Worm (Caenorhabditis elegans) whole organism, late embryonic: Measurements from ENCODE around the gene ctg-2.

Experiments used
- C08G9.2 ChIP-seq: sonication (generic microtip); optimal IDR thresholded peaks from 2 replicates; lab custom pipeline; 2016; ENCODE audit warnings: mild to moderate bottlenecking, missing genetic modification characterization, moderate library complexity, missing compliant biosample characterization
- F13H6.1 ChIP-seq: sonication (generic microtip); optimal IDR thresholded peaks from 2 replicates; lab custom pipeline; 2016; ENCODE audit warnings: missing genetic modification characterization, missing compliant biosample characterization
- K02D7.2 ChIP-seq: sonication (generic microtip); optimal IDR thresholded peaks from 2 replicates; lab custom pipeline; 2017; ENCODE audit warnings: mild to moderate bottlenecking, missing genetic modification characterization, missing compliant biosample characterization
- K09A11.1 ChIP-seq: sonication (generic microtip); optimal IDR thresholded peaks from 2 replicates; lab custom pipeline; 2017; ENCODE audit warnings: antibody characterized with exemption, mild to moderate bottlenecking, missing genetic modification characterization, missing compliant biosample characterization; ENCODE audit not compliant: insufficient read depth
- T23F11.4 ChIP-seq: fragments of 200-800 bp; sonication (Bioruptor generic); optimal IDR thresholded peaks from 2 replicates; lab custom pipeline; 2018; ENCODE audit warnings: mild to moderate bottlenecking, missing genetic modification characterization, missing compliant biosample characterization
- ahr-1 ChIP-seq: sonication (generic microtip); optimal IDR thresholded peaks from 2 replicates; lab custom pipeline; 2016; ENCODE audit warnings: missing genetic modification characterization, missing compliant biosample characterization
- ama-1 ChIP-seq: fragments of 150-350 bp; optimal IDR thresholded peaks from 2 replicates; lab custom pipeline; 2014
- ceh-14 ChIP-seq: sonication (generic microtip); optimal IDR thresholded peaks from 2 replicates; lab custom pipeline; 2016; ENCODE audit warnings: missing genotype, missing genetic modification characterization, missing compliant biosample characterization
- ceh-18 ChIP-seq: sonication (generic microtip); optimal IDR thresholded peaks from 2 replicates; lab custom pipeline; 2016; ENCODE audit warnings: missing genetic modification characterization, missing compliant biosample characterization
- ceh-2 ChIP-seq: sonication (generic microtip); optimal IDR thresholded peaks from 2 replicates; lab custom pipeline; 2016; ENCODE audit warnings: missing genotype, missing genetic modification characterization, missing compliant biosample characterization
- ceh-22 ChIP-seq: sonication (generic microtip); optimal IDR thresholded peaks from 2 replicates; lab custom pipeline; 2017; ENCODE audit warnings: missing biosample characterization, missing genetic modification characterization
- ceh-24 ChIP-seq: sonication (generic microtip); optimal IDR thresholded peaks from 2 replicates; lab custom pipeline; 2016; ENCODE audit warnings: mild to moderate bottlenecking, missing genetic modification characterization, missing compliant biosample characterization
- ceh-30 ChIP-seq: fragments of 150-350 bp; optimal IDR thresholded peaks from 2 replicates; lab custom pipeline; 2014; ENCODE audit warnings: missing biosample characterization, missing genetic modification characterization
- ceh-31 ChIP-seq: sonication (generic microtip); optimal IDR thresholded peaks from 2 replicates; lab custom pipeline; 2016; ENCODE audit warnings: missing genetic modification characterization, missing compliant biosample characterization
- ceh-45 ChIP-seq: fragments of 200-800 bp; sonication (Bioruptor generic); IDR thresholded peaks from 2 replicates; pipeline ENCODE4 v1.3.6; 2022; ENCODE audit warnings: missing genetic modification reagents, missing genetic modification characterization, missing compliant biosample characterization
- dmd-4 ChIP-seq: sonication (generic microtip); optimal IDR thresholded peaks from 2 replicates; lab custom pipeline; 2016; ENCODE audit warnings: borderline replicate concordance, missing genetic modification characterization, missing compliant biosample characterization
- dve-1 ChIP-seq: sonication (generic microtip); optimal IDR thresholded peaks from 2 replicates; lab custom pipeline; 2017; ENCODE audit warnings: antibody characterized with exemption, mild to moderate bottlenecking, missing genetic modification characterization, missing compliant biosample characterization
- elt-2 ChIP-seq: sonication (generic microtip); optimal IDR thresholded peaks from 2 replicates; lab custom pipeline; 2016; ENCODE audit warnings: missing genetic modification reagents, missing genetic modification characterization, missing compliant biosample characterization
- ets-4 ChIP-seq: sonication (generic microtip); optimal IDR thresholded peaks from 2 replicates; lab custom pipeline; 2016; ENCODE audit warnings: missing genetic modification characterization, missing compliant biosample characterization
- fax-1 ChIP-seq: sonication (generic microtip); optimal IDR thresholded peaks from 2 replicates; lab custom pipeline; 2016; ENCODE audit warnings: missing genotype, missing genetic modification characterization, missing compliant biosample characterization
- fkh-10 ChIP-seq: fragments of 150-350 bp; optimal IDR thresholded peaks from 2 replicates; lab custom pipeline; 2014; ENCODE audit warnings: missing biosample characterization, missing genetic modification reagents, missing genetic modification characterization
- fkh-6 ChIP-seq: sonication (generic microtip); optimal IDR thresholded peaks from 2 replicates; lab custom pipeline; 2016; ENCODE audit warnings: missing genetic modification characterization, missing compliant biosample characterization
- gmeb-2 ChIP-seq: sonication (generic microtip); optimal IDR thresholded peaks from 2 replicates; lab custom pipeline; 2016; ENCODE audit warnings: missing genetic modification characterization, inconsistent platforms, missing compliant biosample characterization
- hlh-13 ChIP-seq: fragments of 200-800 bp; sonication (Bioruptor generic); optimal IDR thresholded peaks from 2 replicates; lab custom pipeline; 2018; ENCODE audit warnings: mild to moderate bottlenecking, missing genetic modification characterization, missing compliant biosample characterization
- hlh-30 ChIP-seq: sonication (generic microtip); optimal IDR thresholded peaks from 2 replicates; lab custom pipeline; 2017; ENCODE audit warnings: antibody characterized with exemption, missing genetic modification characterization, missing compliant biosample characterization; ENCODE audit not compliant: insufficient read depth
- hlh-8 ChIP-seq: sonication (generic microtip); optimal IDR thresholded peaks from 2 replicates; lab custom pipeline; 2016; ENCODE audit warnings: missing genotype, missing genetic modification characterization, missing compliant biosample characterization
- lim-6 ChIP-seq: sonication (generic microtip); optimal IDR thresholded peaks from 2 replicates; lab custom pipeline; 2016; ENCODE audit warnings: missing genetic modification characterization, missing compliant biosample characterization
- lin-11 ChIP-seq: fragments of 200-800 bp; sonication (Bioruptor generic); optimal IDR thresholded peaks from 2 replicates; lab custom pipeline; 2018; ENCODE audit warnings: mild to moderate bottlenecking, missing genetic modification characterization, missing compliant biosample characterization
- madf-2 ChIP-seq: sonication (generic microtip); optimal IDR thresholded peaks from 2 replicates; lab custom pipeline; 2017; ENCODE audit warnings: missing genetic modification characterization, missing compliant biosample characterization
- mec-3 ChIP-seq: sonication (generic microtip); optimal IDR thresholded peaks from 2 replicates; lab custom pipeline; 2016; ENCODE audit warnings: borderline replicate concordance, missing genetic modification characterization, missing compliant biosample characterization
- nfya-1 ChIP-seq: sonication (generic microtip); optimal IDR thresholded peaks from 2 replicates; lab custom pipeline; 2017; ENCODE audit warnings: missing genetic modification characterization, mild to moderate bottlenecking, missing compliant biosample characterization, antibody characterized with exemption, moderate library complexity
- pag-3 ChIP-seq: sonication (generic microtip); optimal IDR thresholded peaks from 2 replicates; lab custom pipeline; 2016; ENCODE audit warnings: missing compliant biosample characterization, missing genetic modification characterization, borderline replicate concordance
- pha-2 ChIP-seq: sonication (generic microtip); optimal IDR thresholded peaks from 2 replicates; lab custom pipeline; 2017; ENCODE audit warnings: mild to moderate bottlenecking, missing genetic modification characterization, missing compliant biosample characterization
- pha-4 ChIP-seq: fragments of 150-350 bp; optimal IDR thresholded peaks from 2 replicates; lab custom pipeline; 2018; ENCODE audit warnings: missing biosample characterization, missing genetic modification reagents, missing genetic modification characterization
- pqm-1 ChIP-seq: sonication (generic microtip); optimal IDR thresholded peaks from 2 replicates; lab custom pipeline; 2016; ENCODE audit warnings: missing genetic modification characterization, missing compliant biosample characterization
- pros-1 ChIP-seq: fragments of 150-350 bp; optimal IDR thresholded peaks from 2 replicates; lab custom pipeline; 2014; ENCODE audit warnings: missing biosample characterization, missing genetic modification reagents, missing genetic modification characterization
- sdc-2 ChIP-seq: sonication (generic microtip); optimal IDR thresholded peaks from 2 replicates; lab custom pipeline; 2016; ENCODE audit warnings: missing genotype, missing genetic modification characterization, missing compliant biosample characterization
- sox-2 ChIP-seq: fragments of 200-800 bp; sonication (Bioruptor generic); IDR thresholded peaks from 2 replicates; pipeline ENCODE4 v1.3.6; 2022; ENCODE audit warnings: missing genetic modification reagents, missing genetic modification characterization, missing compliant biosample characterization
- sox-4 ChIP-seq: sonication (generic microtip); optimal IDR thresholded peaks from 2 replicates; lab custom pipeline; 2017; ENCODE audit warnings: mild to moderate bottlenecking, missing genetic modification characterization, inconsistent platforms, missing compliant biosample characterization
- syd-9 ChIP-seq: sonication (generic microtip); optimal IDR thresholded peaks from 2 replicates; lab custom pipeline; 2016; ENCODE audit warnings: mild to moderate bottlenecking, missing genetic modification characterization, moderate library complexity, missing compliant biosample characterization
- tbx-7 ChIP-seq: sonication (generic microtip); optimal IDR thresholded peaks from 2 replicates; lab custom pipeline; 2016; ENCODE audit warnings: missing genotype, missing genetic modification characterization, missing compliant biosample characterization
- unc-86 ChIP-seq: sonication (generic microtip); optimal IDR thresholded peaks from 2 replicates; lab custom pipeline; 2016; ENCODE audit warnings: missing genetic modification characterization, missing compliant biosample characterization
- zip-5 ChIP-seq: sonication (generic microtip); optimal IDR thresholded peaks from 2 replicates; lab custom pipeline; 2016; ENCODE audit warnings: missing genetic modification characterization, missing compliant biosample characterization
- ztf-16 ChIP-seq: sonication (generic microtip); optimal IDR thresholded peaks from 2 replicates; lab custom pipeline; 2017; ENCODE audit warnings: missing genetic modification characterization, missing compliant biosample characterization

The ctg-2 gene

DNA sequence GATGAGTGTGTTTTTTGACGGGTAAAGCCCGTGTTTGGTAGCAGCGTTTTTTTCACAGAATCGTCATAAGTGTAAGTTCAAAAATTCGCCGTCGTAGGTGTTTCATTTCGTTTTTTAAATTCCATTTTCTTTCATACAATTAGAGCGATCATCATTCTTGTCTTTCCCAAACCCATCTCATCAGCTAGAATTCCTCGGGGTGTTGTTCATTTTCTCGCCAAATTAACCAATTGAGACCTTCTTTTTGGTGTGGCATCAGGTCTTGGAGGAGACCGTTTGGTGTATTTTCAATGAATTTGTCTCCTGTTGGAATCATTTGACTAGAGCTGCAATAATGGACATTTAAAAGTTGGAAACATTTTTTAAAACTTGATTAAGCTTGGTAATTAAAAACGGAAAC is 41.9 kb upstream of the ctg-2 start:
- no peak for TF ChIP-seq tbx-7 (tag; lab: Kevin White, UChicago)
- TF ChIP-seq fkh-10 = no peak
- no peak for TF ChIP-seq fkh-6
- no peak for TF ChIP-seq zip-5 (tag; lab: Kevin White, UChicago)
- no peak for TF ChIP-seq ceh-18
- TF ChIP-seq dve-1 (tag; lab: Kevin White, UChicago) = no peak
- no peak for TF ChIP-seq sox-4 (tag; lab: Kevin White, UChicago)
- TF ChIP-seq hlh-30 (tag; lab: Kevin White, UChicago) = no peak
- TF ChIP-seq sdc-2 (tag; lab: Kevin White, UChicago) = no peak
- no peak for TF ChIP-seq hlh-13 (GFP tag; lab: Kevin White, UChicago)
- TF ChIP-seq pha-4 = no peak
- TF ChIP-seq lim-6 = no peak

DNA sequence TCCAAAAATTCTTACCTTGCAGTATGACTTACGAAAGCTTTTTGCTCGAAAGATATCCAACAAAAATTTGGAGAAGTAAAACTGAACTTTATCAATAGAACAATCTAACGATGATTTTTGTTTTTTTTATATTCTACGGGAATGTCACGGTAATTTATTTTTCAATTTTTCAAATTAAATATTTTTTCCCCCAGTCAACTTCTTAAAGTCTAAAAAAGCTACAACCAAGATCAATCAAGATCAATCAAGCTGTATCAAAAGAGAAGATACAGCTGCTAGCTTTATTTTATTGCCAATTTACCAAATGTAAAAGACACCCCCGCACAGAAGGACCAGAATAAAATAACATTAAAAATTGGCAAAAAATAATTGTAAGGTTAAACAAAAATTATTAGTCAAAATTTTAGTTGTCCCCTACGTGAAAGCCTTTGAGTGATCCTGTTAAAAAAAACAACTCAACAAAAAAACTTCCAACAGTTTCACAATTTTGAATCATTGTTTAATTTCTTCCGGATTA is 39.5 kb upstream of the ctg-2 start, which contains the start of the genes M05D6.1 and M05D6.3:
TSS of gene M05D6.1 (minus strand) at position 101 of the 517 bp plus-strand sequence.
TSS of gene M05D6.3 (plus strand) at position 467 of the 517 bp plus-strand sequence.
- TF ChIP-seq hlh-8 (no peak), K09A11.1 (tag; lab: Kevin White, UChicago) (no peak), elt-2 (tag; lab: Kevin White, UChicago) (no peak), T23F11.4 (GFP tag; lab: Kevin White, UChicago) (no peak), madf-2 (tag; lab: Kevin White, UChicago) (no peak), C08G9.2 (tag; lab: Kevin White, UChicago) (no peak), ceh-2 (no peak), unc-86 (no peak), ceh-45 (no peak), ceh-24 (tag; lab: Kevin White, UChicago) (no peak), pqm-1 (tag; lab: Kevin White, UChicago) (no peak), lim-6 (no peak), ceh-22 (tag; lab: Kevin White, UChicago) (no peak), syd-9 (no peak), dmd-4 (no peak), pros-1 (tag; lab: Kevin White, UChicago) (no peak), F13H6.1 (tag; lab: Kevin White, UChicago) (no peak), ceh-31 (tag; lab: Kevin White, UChicago) (no peak), ztf-16 (tag; lab: Kevin White, UChicago) (no peak)

DNA sequence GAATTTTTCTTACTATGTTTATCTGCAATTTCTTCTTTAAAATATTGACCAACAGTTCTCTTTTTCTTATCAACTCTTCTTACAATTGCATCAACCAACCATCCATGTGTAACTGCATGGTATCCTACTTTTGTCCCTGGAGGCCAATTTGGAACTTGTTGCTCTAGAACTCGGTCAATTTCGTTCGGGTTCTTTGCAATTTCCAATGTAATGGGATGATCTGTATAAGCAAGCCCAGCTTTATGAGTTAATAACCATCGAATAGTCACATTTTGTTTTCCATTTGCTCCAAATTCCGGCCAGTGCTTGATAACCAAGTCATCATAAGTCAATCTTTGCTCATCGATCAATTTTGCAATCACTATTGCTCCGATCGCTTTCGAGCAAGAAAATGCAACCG is 35.5 kb upstream of the ctg-2 start:
- TF ChIP-seq ceh-18 (no peak), mec-3 (tag; lab: Kevin White, UChicago) (no peak), ceh-14 (tag; lab: Kevin White, UChicago) (no peak), K02D7.2 (tag; lab: Kevin White, UChicago) (no peak), pha-2 (tag; lab: Kevin White, UChicago) (no peak), ceh-31 (tag; lab: Kevin White, UChicago) (no peak), fkh-10 (no peak), pag-3 (tag; lab: Kevin White, UChicago) (no peak), nfya-1 (no peak), zip-5 (tag; lab: Kevin White, UChicago) (no peak), ama-1 (no peak), dmd-4 (no peak), ets-4 (tag; lab: Kevin White, UChicago) (no peak)

- TF ChIP-seq dmd-4 (no peak), gmeb-2 (tag; lab: Kevin White, UChicago) (no peak), ceh-30 (no peak), pag-3 (tag; lab: Kevin White, UChicago) (no peak), ahr-1 (tag; lab: Kevin White, UChicago) (no peak), ceh-31 (tag; lab: Kevin White, UChicago) (no peak), syd-9 (no peak), sox-2 (no peak), pha-4 (no peak), lin-11 (tag; lab: Kevin White, UChicago) (no peak), fax-1 (no peak)
- TF ChIP-seq, all 69 proteins: peak for 0
Measured at ce11 chrII:8480166-8480565, 34.7 kb upstream of the ctg-2 start, which contains the start of gene lact-4. lact-4 (minus strand) TSS chrII:8480478.
